Worm (Caenorhabditis elegans): ENCODE data around the gene clec-68.

The clec-68 gene

DNA sequence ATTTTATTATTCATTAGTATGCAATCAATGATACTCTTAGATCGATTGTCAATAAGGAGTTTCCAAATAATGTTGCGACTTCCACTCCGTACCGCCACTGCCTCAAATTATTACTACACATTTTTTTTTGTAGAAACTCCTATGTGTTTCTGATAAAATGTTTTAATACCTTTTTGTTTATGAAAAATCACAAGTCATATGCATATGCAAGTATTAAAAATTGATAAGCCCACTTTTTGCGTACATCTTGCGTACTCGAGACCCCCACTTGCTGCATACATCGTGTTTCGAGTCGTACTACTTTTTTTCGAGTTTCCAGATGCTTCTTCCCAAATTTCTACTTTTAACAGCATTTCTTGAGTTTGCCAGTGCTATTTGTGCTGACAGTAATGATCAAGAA, 38.8 kb downstream of the clec-68 start, which contains the start of gene clec-76:
clec-76 (plus strand) TSS at position 234 of the 400 bp plus-strand sequence.
- TF ChIP-seq odd-2 (tag; optimal IDR thresholded peaks at IDR 0.05) = no peak
- no peak for TF ChIP-seq ceh-14 (tag; optimal IDR thresholded peaks at IDR 0.05)
- TF ChIP-seq K02D7.2 (tag; optimal IDR thresholded peaks at IDR 0.05) = no peak
- no peak for TF ChIP-seq dmd-4 (tag; optimal IDR thresholded peaks at IDR 0.05; ENCODE audit: borderline replicate concordance)
- no peak for TF ChIP-seq C08G9.2 (tag; optimal IDR thresholded peaks at IDR 0.05)
- no peak for TF ChIP-seq pqm-1 (tag; optimal IDR thresholded peaks at IDR 0.05)
- TF ChIP-seq ama-1 (optimal IDR thresholded peaks at IDR 0.05) = no peak
- no peak for TF ChIP-seq unc-3 (GFP tag; conservative IDR thresholded peaks at IDR 0.05)
- TF ChIP-seq unc-3 (tag; optimal IDR thresholded peaks at IDR 0.05) = no peak
- no peak for TF ChIP-seq pha-2 (tag; optimal IDR thresholded peaks at IDR 0.05)

- TF ChIP-seq nfya-1 (tag; optimal IDR thresholded peaks at IDR 0.05) = no peak
- TF ChIP-seq pha-4 (tag; optimal IDR thresholded peaks at IDR 0.05) = no peak
These were observed 46.8 kb downstream of the clec-68 start, which contains the start of gene clec-79 for ce11 chrIV:3973049-3973448. TSS of gene clec-79 (plus strand) at chrIV:3973349.

- TF ChIP-seq rnt-1 (tag; optimal IDR thresholded peaks at IDR 0.05) (no peak), K09A11.1 (tag; optimal IDR thresholded peaks at IDR 0.05; ENCODE audit: insufficient read depth) (no peak), ceh-19 (GFP tag; optimal IDR thresholded peaks at IDR 0.05) (no peak), tbx-2 (tag; optimal IDR thresholded peaks at IDR 0.05) (no peak), ceh-45 (GFP tag; IDR thresholded peaks at IDR 0.05) (no peak), ztf-16 (tag; optimal IDR thresholded peaks at IDR 0.05) (no peak), ceh-31 (tag; optimal IDR thresholded peaks at IDR 0.05) (no peak), ceh-18 (tag; optimal IDR thresholded peaks at IDR 0.05) (no peak), sox-4 (tag; optimal IDR thresholded peaks at IDR 0.05) (no peak), F13H6.1 (tag; optimal IDR thresholded peaks at IDR 0.05) (no peak), tbx-7 (tag; optimal IDR thresholded peaks at IDR 0.05) (no peak), unc-3 (GFP tag; conservative IDR thresholded peaks at IDR 0.05) (no peak), unc-3 (tag; optimal IDR thresholded peaks at IDR 0.05) (no peak), ceh-34 (tag; optimal IDR thresholded peaks at IDR 0.05) (no peak)
These were observed 51.8 kb downstream of the clec-68 start, which contains the start of gene srh-220 for ce11 chrIV:3977965-3978523. TSS of gene srh-220 (minus strand) at chrIV:3978015.
